Worm (Caenorhabditis elegans) whole organism, L4 larva: ENCODE data around the gene F40F9.3.

ENCODE experiments used
- D1046.2 ChIP-seq: fragments of 200-800 bp; sonication (Bioruptor generic); IDR thresholded peaks from 2 replicates; pipeline ENCODE4 v1.3.6; 2022; ENCODE audit warnings: missing genetic modification characterization, missing compliant biosample characterization
- F26F4.8 ChIP-seq: fragments of 200-800 bp; sonication (Bioruptor generic); conservative IDR thresholded peaks from 2 replicates; pipeline ENCODE4 v1.3.6; 2022; ENCODE audit warnings: missing genetic modification characterization, missing compliant biosample characterization
- R02D3.7 ChIP-seq: fragments of 150-350 bp; sonication (generic microtip); optimal IDR thresholded peaks from 3 replicates; lab custom pipeline; 2014; ENCODE audit warnings: missing biosample characterization, missing genetic modification characterization
- Y48G9A.11 ChIP-seq: fragments of 200-800 bp; sonication (Bioruptor generic); IDR thresholded peaks from 2 replicates; pipeline ENCODE4 v1.3.6; 2022; ENCODE audit warnings: missing genetic modification reagents, missing genetic modification characterization, missing compliant biosample characterization
- Y75B8A.6 ChIP-seq: fragments of 200-800 bp; sonication (Bioruptor generic); IDR thresholded peaks from 2 replicates; pipeline ENCODE4 v1.3.6; 2022; ENCODE audit warnings: missing genetic modification reagents, missing genetic modification characterization, missing compliant biosample characterization
- ceh-20 ChIP-seq: fragments of 200-800 bp; sonication (Bioruptor generic); IDR thresholded peaks from 2 replicates; pipeline ENCODE4 v1.3.6; 2022; ENCODE audit warnings: missing genetic modification reagents, missing genetic modification characterization, missing compliant biosample characterization
- ceh-28 ChIP-seq: fragments of 150-350 bp; optimal IDR thresholded peaks from 2 replicates; lab custom pipeline; 2014; ENCODE audit warnings: missing biosample characterization, missing genetic modification reagents, missing genetic modification characterization
- ceh-62 ChIP-seq: sonication (generic microtip); optimal IDR thresholded peaks from 2 replicates; lab custom pipeline; 2017; ENCODE audit warnings: missing biosample characterization, missing genetic modification characterization
- ceh-82 ChIP-seq: sonication (generic microtip); optimal IDR thresholded peaks from 2 replicates; lab custom pipeline; 2017; ENCODE audit warnings: missing biosample characterization, missing genetic modification characterization
- dmd-6 ChIP-seq: fragments of 200-800 bp; sonication (Bioruptor generic); IDR thresholded peaks from 2 replicates; pipeline ENCODE4 v1.3.6; 2022; ENCODE audit warnings: missing genetic modification reagents, missing genetic modification characterization, missing compliant biosample characterization
- dmd-9 ChIP-seq: fragments of 200-800 bp; sonication (Bioruptor generic); IDR thresholded peaks from 2 replicates; pipeline ENCODE4 v1.3.6; 2022; ENCODE audit warnings: missing genetic modification reagents, missing genetic modification characterization, missing compliant biosample characterization
- dve-1 ChIP-seq: sonication (generic microtip); optimal IDR thresholded peaks from 2 replicates; lab custom pipeline; 2017; ENCODE audit warnings: antibody characterized with exemption, mild to moderate bottlenecking, missing genetic modification characterization, missing compliant biosample characterization; ENCODE audit not compliant: insufficient read depth
- egl-27 ChIP-seq: sonication (generic microtip); optimal IDR thresholded peaks from 3 replicates; lab custom pipeline; 2017; ENCODE audit warnings: missing biosample characterization, missing genetic modification reagents, missing genetic modification characterization
- fkh-10 ChIP-seq: fragments of 150-350 bp; optimal IDR thresholded peaks from 2 replicates; lab custom pipeline; 2014; ENCODE audit warnings: missing biosample characterization, missing genetic modification reagents, missing genetic modification characterization
- hif-1 ChIP-seq, 2 experiments: sonication (generic microtip); optimal IDR thresholded peaks; 2 replicates each; lab custom pipeline; 2016 to 2017; ENCODE audit warnings: missing compliant biosample characterization in 2 of 2, missing genetic modification characterization in 2 of 2, missing genetic modification reagents in 2 of 2, missing genotype in 2 of 2, mild to moderate bottlenecking in 1 of 2
- hlh-11 ChIP-seq: fragments of 200-800 bp; sonication (Bioruptor generic); optimal IDR thresholded peaks from 2 replicates; lab custom pipeline; 2018; ENCODE audit warnings: mild to moderate bottlenecking, missing genetic modification characterization, missing compliant biosample characterization
- jun-1 ChIP-seq: fragments of 150-350 bp; optimal IDR thresholded peaks from 2 replicates; lab custom pipeline; 2014; ENCODE audit warnings: missing biosample characterization, missing genetic modification reagents, missing genetic modification characterization
- lin-1 ChIP-seq: fragments of 200-800 bp; sonication (Bioruptor generic); IDR thresholded peaks from 2 replicates; pipeline ENCODE4 v1.3.6; 2022; ENCODE audit warnings: missing genetic modification reagents, missing genetic modification characterization, missing compliant biosample characterization
- lin-13 ChIP-seq: fragments of 150-350 bp; optimal IDR thresholded peaks from 2 replicates; lab custom pipeline; 2014; ENCODE audit warnings: missing biosample characterization, missing genetic modification reagents, missing genetic modification characterization
- lin-15B ChIP-seq: fragments of 150-350 bp; sonication (generic microtip); optimal IDR thresholded peaks from 3 replicates; lab custom pipeline; 2014; ENCODE audit warnings: missing biosample characterization, missing genetic modification characterization
- lin-29 ChIP-seq: fragments of 200-800 bp; sonication (Bioruptor generic); IDR thresholded peaks from 2 replicates; pipeline ENCODE4 v1.3.6; 2022; ENCODE audit warnings: missing genetic modification reagents, missing genetic modification characterization, missing compliant biosample characterization
- lir-3 ChIP-seq: sonication (generic microtip); optimal IDR thresholded peaks from 2 replicates; lab custom pipeline; 2016; ENCODE audit warnings: mild to moderate bottlenecking, missing genetic modification characterization, missing compliant biosample characterization
- lsy-2 ChIP-seq, 2 experiments: fragments of 150-350 bp in 1 of 2; sonication (generic microtip) in 1 of 2; optimal IDR thresholded peaks; 2 replicates each; lab custom pipeline; 2014 to 2017; ENCODE audit warnings: missing biosample characterization in 2 of 2, missing genetic modification characterization in 2 of 2
- mdt-29 ChIP-seq: fragments of 200-800 bp; sonication (Bioruptor generic); IDR thresholded peaks from 2 replicates; pipeline ENCODE4 v1.3.6; 2022; ENCODE audit warnings: missing genetic modification reagents, missing genetic modification characterization, missing compliant biosample characterization
- mes-2 ChIP-seq: sonication (generic microtip); optimal IDR thresholded peaks from 2 replicates; lab custom pipeline; 2016; ENCODE audit warnings: missing genotype, mild to moderate bottlenecking, missing genetic modification characterization, missing compliant biosample characterization; ENCODE audit not compliant: poor library complexity, severe bottlenecking
- nhr-10 ChIP-seq: fragments of 150-350 bp; optimal IDR thresholded peaks from 2 replicates; lab custom pipeline; 2014; ENCODE audit warnings: missing biosample characterization, missing genetic modification characterization
- nhr-237 ChIP-seq: sonication (generic microtip); optimal IDR thresholded peaks from 2 replicates; lab custom pipeline; 2017; ENCODE audit warnings: missing biosample characterization, missing genetic modification characterization
- nhr-28 ChIP-seq: fragments of 150-350 bp; optimal IDR thresholded peaks from 2 replicates; lab custom pipeline; 2014; ENCODE audit warnings: missing biosample characterization, missing genetic modification characterization
- nhr-42 ChIP-seq: fragments of 200-800 bp; sonication (Bioruptor generic); IDR thresholded peaks from 2 replicates; pipeline ENCODE4 v1.3.6; 2022; ENCODE audit warnings: missing genetic modification characterization, missing compliant biosample characterization
- nhr-48 ChIP-seq: sonication (generic microtip); optimal IDR thresholded peaks from 2 replicates; lab custom pipeline; 2016; ENCODE audit warnings: mild to moderate bottlenecking, missing genetic modification characterization, missing compliant biosample characterization
- pha-4 ChIP-seq, 2 experiments: fragments of 150-350 bp in 1 of 2; fragments of 200-800 bp in 1 of 2; sonication (Bioruptor generic) in 1 of 2; IDR thresholded peaks in 1 of 2; optimal IDR thresholded peaks in 1 of 2; 2 replicates each; pipeline versions ENCODE4 v1.3.6 to Lab custom; 2014 to 2022; ENCODE audit warnings: missing genetic modification characterization in 2 of 2, missing genetic modification reagents in 2 of 2, missing biosample characterization in 1 of 2, missing compliant biosample characterization in 1 of 2
- set-16 ChIP-seq: fragments of 200-800 bp; sonication (Bioruptor generic); IDR thresholded peaks from 2 replicates; pipeline ENCODE4 v1.3.6; 2022; ENCODE audit warnings: missing genetic modification reagents, missing genetic modification characterization, missing compliant biosample characterization
- skn-1 ChIP-seq: fragments of 150-350 bp; optimal IDR thresholded peaks from 2 replicates; lab custom pipeline; 2014; ENCODE audit warnings: missing biosample characterization, missing genetic modification characterization
- spr-1 ChIP-seq: sonication (generic microtip); optimal IDR thresholded peaks from 2 replicates; lab custom pipeline; 2016; ENCODE audit warnings: mild to moderate bottlenecking, missing genetic modification characterization, missing compliant biosample characterization
- unc-39 ChIP-seq: sonication (generic microtip); optimal IDR thresholded peaks from 2 replicates; lab custom pipeline; 2017; ENCODE audit warnings: missing biosample characterization, missing genetic modification characterization
- unc-62 ChIP-seq, 3 experiments: fragments of 150-350 bp in 1 of 3; sonication (generic microtip); optimal IDR thresholded peaks in 2 of 3; peaks in 1 of 3; 1 replicate in 1 of 3; 2 replicates in 2 of 3; lab custom pipeline; 2014 to 2017; ENCODE audit warnings: missing biosample characterization in 3 of 3, missing genetic modification characterization in 3 of 3, missing genetic modification reagents in 3 of 3, missing genotype in 1 of 3
- zag-1 ChIP-seq: fragments of 150-350 bp; optimal IDR thresholded peaks from 2 replicates; lab custom pipeline; 2014; ENCODE audit warnings: missing biosample characterization, missing genetic modification characterization
- zfp-3 ChIP-seq: fragments of 200-800 bp; sonication (Bioruptor generic); conservative IDR thresholded peaks from 2 replicates; pipeline ENCODE4 v1.3.6; 2022; ENCODE audit warnings: missing genetic modification reagents, missing genetic modification characterization, missing compliant biosample characterization
- zip-2 ChIP-seq: fragments of 150-350 bp; optimal IDR thresholded peaks from 2 replicates; lab custom pipeline; 2014; ENCODE audit warnings: missing biosample characterization, missing genetic modification characterization

Gene F40F9.3

DNA sequence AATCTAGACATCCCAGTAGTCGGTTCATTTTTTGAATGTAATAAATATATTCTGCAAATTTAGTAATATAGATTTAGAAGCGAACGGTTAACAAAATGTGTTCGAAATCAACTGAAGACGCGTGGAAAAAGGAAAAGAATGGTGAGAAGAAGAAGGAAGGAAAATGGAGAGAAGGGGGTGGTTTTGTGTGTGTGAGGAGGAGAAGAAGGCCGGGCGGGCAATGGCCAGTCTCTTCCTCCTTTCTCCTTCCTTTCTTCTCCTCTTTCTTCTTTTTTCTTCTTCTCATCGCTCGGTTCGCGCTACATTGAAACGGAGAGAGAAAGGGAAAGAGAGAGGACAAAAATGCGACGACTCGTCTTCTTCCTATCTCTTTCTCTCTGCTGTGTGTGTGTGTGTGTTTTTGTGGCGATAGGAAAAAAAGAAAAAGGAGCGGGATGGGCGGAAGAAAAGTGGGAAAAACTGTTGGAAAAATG is 22.9 kb upstream of the F40F9.3 start, which contains the start of gene ztf-9 (continued):
- TF ChIP-seq D1046.2 (GFP tag; lab: Robert Waterston, UW) (no peak), Y48G9A.11 (GFP tag; lab: Robert Waterston, UW) (no peak), mdt-29 (GFP tag; lab: Robert Waterston, UW) (no peak), unc-62 (GFP tag; optimal IDR thresholded peaks at IDR 0.05 in 1 of 2; lab: Kevin White, UChicago) (peak in 1 of 2 experiments; percentile 92), unc-62 (tag; optimal IDR thresholded peaks at IDR 0.05; lab: Kevin White, UChicago) (no peak), hif-1 (tag; optimal IDR thresholded peaks at IDR 0.05; lab: Kevin White, UChicago) (no peak), ceh-62 (tag; lab: Kevin White, UChicago) (no peak), fkh-10 (peak; percentile 13), lsy-2 (tag; optimal IDR thresholded peaks at IDR 0.05; lab: Kevin White, UChicago) (no peak), lin-29 (no peak), jun-1 (no peak), nhr-42 (GFP tag; lab: Robert Waterston, UW) (no peak), lin-13 (GFP tag; lab: Kevin White, UChicago) (peak; percentile 44), dmd-9 (GFP tag; lab: Robert Waterston, UW) (no peak), dmd-6 (GFP tag; lab: Robert Waterston, UW) (peak; percentile 46; the same call in 1 of the 2 replicates), zag-1 (tag; lab: Kevin White, UChicago) (no peak), nhr-10 (tag; lab: Kevin White, UChicago) (no peak), zip-2 (tag; lab: Kevin White, UChicago) (no peak), dve-1 (tag; lab: Kevin White, UChicago) (peak; percentile 50), unc-39 (tag; lab: Kevin White, UChicago) (no peak), spr-1 (no peak), ceh-28 (tag; lab: Kevin White, UChicago) (no peak), nhr-28 (tag; lab: Kevin White, UChicago) (peak; percentile 79), ceh-20 (GFP tag; lab: Robert Waterston, UW) (no peak), pha-4 (GFP tag; IDR thresholded peaks at IDR 0.05; lab: Robert Waterston, UW) (peak; percentile 66; the same call in 1 of the 2 replicates), pha-4 (tag; optimal IDR thresholded peaks at IDR 0.05; lab: Kevin White, UChicago) (no peak), nhr-237 (tag; lab: Kevin White, UChicago) (no peak), zfp-3 (GFP tag; lab: Robert Waterston, UW) (no peak), nhr-48 (tag; lab: Kevin White, UChicago) (no peak), lin-15B (no peak), lir-3 (no peak), set-16 (peak; percentile 81; the same call in 1 of the 2 replicates), R02D3.7 (tag; lab: Kevin White, UChicago) (no peak), mes-2 (tag; lab: Kevin White, UChicago) (no peak), Y75B8A.6 (no peak), hlh-11 (tag; lab: Kevin White, UChicago) (peak; percentile 77), skn-1 (tag; lab: Kevin White, UChicago) (no peak), F26F4.8 (no peak)

DNA sequence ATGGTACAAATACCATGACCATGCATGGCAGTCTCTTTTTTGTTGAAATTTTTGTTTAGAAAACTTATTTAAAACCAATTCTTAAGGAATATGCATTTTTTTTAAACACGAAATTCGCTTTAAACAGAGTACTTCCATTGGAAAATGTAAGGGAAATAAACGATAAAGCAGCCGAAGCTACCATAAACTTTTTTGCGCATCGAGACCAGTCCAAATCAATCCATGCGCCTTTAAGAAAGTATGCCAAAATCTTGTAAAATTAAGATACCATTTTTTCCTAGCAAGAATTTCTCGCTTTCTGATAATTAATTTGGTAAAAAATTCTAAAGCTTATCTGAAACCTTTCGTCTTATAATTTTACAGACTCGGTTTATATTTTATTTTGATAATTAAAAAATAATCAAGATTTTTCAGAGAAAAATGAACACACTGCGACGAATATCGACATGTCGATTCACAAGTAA is 22.3 kb upstream of the F40F9.3 start, which contains the start of gene ZK287.7:
TSS of gene ZK287.7 (plus strand) at position 414 of the 464 bp plus-strand sequence.
- no peak for TF ChIP-seq set-16

DNA sequence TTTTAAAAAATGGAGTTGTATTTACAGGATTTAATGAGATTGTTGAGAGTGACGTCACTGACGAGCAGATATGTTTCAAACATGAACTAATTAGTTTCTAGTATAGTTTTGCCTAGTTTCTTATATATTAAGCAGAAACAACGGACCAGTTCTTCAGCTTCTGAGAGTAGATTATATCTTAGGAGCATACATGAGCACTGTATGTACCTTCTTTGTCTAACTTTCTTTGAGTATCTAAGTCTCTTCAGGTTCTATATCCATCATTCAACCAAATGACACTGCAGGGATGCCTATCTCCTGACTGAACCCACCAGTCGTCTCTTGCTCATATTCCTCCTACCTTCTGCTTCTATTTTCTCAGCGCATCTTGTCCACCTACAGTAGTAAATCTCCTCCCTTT is 18.3 kb upstream of the F40F9.3 start, which contains the start of gene her-1:
TSS of gene her-1 (plus strand) at position 301 of the 400 bp plus-strand sequence.
- TF ChIP-seq lin-1 (GFP tag; lab: Robert Waterston, UW) (no peak), zfp-3 (GFP tag; lab: Robert Waterston, UW) (no peak), lsy-2 (tag; optimal IDR thresholded peaks at IDR 0.05; lab: Kevin White, UChicago) (no peak), egl-27 (no peak), ceh-82 (tag; lab: Kevin White, UChicago) (no peak), jun-1 (no peak)
- TF ChIP-seq, all 104 proteins: peak for 0
